Fruit fly (Drosophila melanogaster): ENCODE data around the gene stck.

DNA sequence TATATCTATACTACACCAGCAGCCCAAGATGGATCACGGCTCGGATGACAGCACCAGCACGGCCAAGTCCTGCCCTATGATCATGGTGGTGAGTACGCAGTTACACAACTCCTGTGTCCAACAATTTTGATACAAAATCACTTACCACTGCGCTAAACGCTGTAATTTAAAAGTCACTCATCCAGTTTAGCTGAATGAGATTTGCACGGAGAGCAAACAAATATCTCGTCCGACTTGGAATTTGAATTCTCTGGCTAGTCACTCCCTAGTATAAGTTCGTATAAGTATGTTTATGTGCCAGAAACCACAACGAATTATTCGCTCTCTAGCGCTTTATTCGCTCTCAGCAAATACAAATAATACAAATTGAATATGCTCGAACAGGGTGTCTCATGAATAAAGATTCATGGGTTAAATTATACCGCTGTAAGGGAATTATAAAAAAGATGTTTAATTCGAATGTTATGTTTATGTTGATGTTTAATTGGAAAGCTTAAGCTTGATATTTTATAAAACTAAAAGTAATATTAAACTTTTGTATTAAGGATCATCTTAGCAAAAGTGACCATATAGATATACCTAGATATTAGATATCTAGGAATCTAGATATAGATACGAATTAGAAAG, 39.0 kb upstream of the stck start:
- TF ChIP-seq kay (GFP tag; ENCODE audit: borderline replicate concordance) (no peak), CG33017 (tag; optimal IDR thresholded peaks at IDR 0.05) (peak; percentile 60), Mnt (GFP tag; optimal IDR thresholded peaks at IDR 0.05) (no peak), CG11617 (GFP tag; optimal IDR thresholded peaks at IDR 0.05) (no peak), CG14711 (tag; optimal IDR thresholded peaks at IDR 0.05) (peak; percentile 29), CG7045 (GFP tag; optimal IDR thresholded peaks at IDR 0.05) (peak; percentile 6), pad (GFP tag; optimal IDR thresholded peaks at IDR 0.05) (no peak), CG1620 (GFP tag; optimal IDR thresholded peaks at IDR 0.05) (no peak), cic (GFP tag; optimal IDR thresholded peaks at IDR 0.05) (peak; percentile 37), Clk (GFP tag; optimal IDR thresholded peaks at IDR 0.05) (no peak), CG5204 (GFP tag; optimal IDR thresholded peaks at IDR 0.05) (no peak), Crg-1 (GFP tag; optimal IDR thresholded peaks at IDR 0.05) (no peak)

All from whole organism, adult.